Fruit fly (Drosophila melanogaster): ENCODE data around the gene AstA-R1.

The AstA-R1 gene

dm6 chrX:3710531-3711084 is 136.3 kb downstream of the AstA-R1 start:
- TF ChIP-seq pdm3 (GFP tag; optimal IDR thresholded peaks at IDR 0.05) (peak; percentile 40), Eip75B (GFP tag; optimal IDR thresholded peaks at IDR 0.05) (no peak), CG15336 (GFP tag; IDR thresholded peaks at IDR 0.05) (peak; percentile 65), CG10669 (GFP tag; optimal IDR thresholded peaks at IDR 0.05) (no peak), lz (GFP tag; optimal IDR thresholded peaks at IDR 0.05) (peak; percentile 9), CG4318 (GFP tag; optimal IDR thresholded peaks at IDR 0.05) (peak; percentile 21), Hr38 (GFP tag; optimal IDR thresholded peaks at IDR 0.05) (no peak), CG3919 (GFP tag; optimal IDR thresholded peaks at IDR 0.05) (no peak), CG6808 (GFP tag; optimal IDR thresholded peaks at IDR 0.05) (no peak), vri (GFP tag; optimal IDR thresholded peaks at IDR 0.05) (peak; percentile 28), Smox (GFP tag; optimal IDR thresholded peaks at IDR 0.05) (peak; percentile 7), Sox102F (GFP tag; optimal IDR thresholded peaks at IDR 0.05) (peak; percentile 18), CG11762 (GFP tag; optimal IDR thresholded peaks at IDR 0.05; ENCODE audit: insufficient read depth) (no peak), svp (GFP tag) (peak; percentile 65), Hr4 (GFP tag; optimal IDR thresholded peaks at IDR 0.05) (peak; percentile 52), OdsH (GFP tag; optimal IDR thresholded peaks at IDR 0.05) (peak; percentile 36), Eip78C (GFP tag) (peak; percentile 82), Met (GFP tag; optimal IDR thresholded peaks at IDR 0.05) (peak; percentile 38), topi (GFP tag; optimal IDR thresholded peaks at IDR 0.05) (peak; percentile 9), esn (GFP tag; optimal IDR thresholded peaks at IDR 0.05) (peak; percentile 10), CG6276 (GFP tag; optimal IDR thresholded peaks at IDR 0.05) (no peak), CG6792 (GFP tag; optimal IDR thresholded peaks at IDR 0.05) (no peak), Sox15 (GFP tag; optimal IDR thresholded peaks at IDR 0.05) (no peak)

dm6 chrX:3714020-3714419 is 139.7 kb downstream of the AstA-R1 start:
- TF ChIP-seq pdm3 (GFP tag; optimal IDR thresholded peaks at IDR 0.05): peak; percentile 24
- TF ChIP-seq dac (GFP tag; optimal IDR thresholded peaks at IDR 0.05): peak; percentile 52
- peak; percentile 74 for TF ChIP-seq CG32006 (GFP tag; optimal IDR thresholded peaks at IDR 0.05)
- TF ChIP-seq vri (GFP tag; optimal IDR thresholded peaks at IDR 0.05): no peak
- peak; percentile 77 for TF ChIP-seq CG8119 (GFP tag; IDR thresholded peaks at IDR 0.05)
- peak; percentile 5 for TF ChIP-seq OdsH (GFP tag; optimal IDR thresholded peaks at IDR 0.05)
- no peak for TF ChIP-seq Ets96B (tag; optimal IDR thresholded peaks at IDR 0.05)
- peak; percentile 77 for TF ChIP-seq Hr4 (GFP tag; optimal IDR thresholded peaks at IDR 0.05)
- no peak for TF ChIP-seq Ets21C (GFP tag; optimal IDR thresholded peaks at IDR 0.05)
- TF ChIP-seq CG3032 (tag; optimal IDR thresholded peaks at IDR 0.05): no peak
- TF ChIP-seq spab (GFP tag; optimal IDR thresholded peaks at IDR 0.05): no peak
- peak; percentile 34; the same call in 1 of the 3 replicates for TF ChIP-seq CG6163 (GFP tag; IDR thresholded peaks at IDR 0.05)
- peak; percentile 54 for TF ChIP-seq Lpt (GFP tag; optimal IDR thresholded peaks at IDR 0.05)
- TF ChIP-seq net (GFP tag; optimal IDR thresholded peaks at IDR 0.05): peak; percentile 10
- TF ChIP-seq CG11294 (GFP tag; IDR thresholded peaks at IDR 0.05): peak; percentile 20; the same call in 1 of the 2 replicates
- peak; percentile 61 for TF ChIP-seq CG6276 (GFP tag; optimal IDR thresholded peaks at IDR 0.05)
- TF ChIP-seq salr (GFP tag; optimal IDR thresholded peaks at IDR 0.05): peak in 1 of 2 experiments; percentile 31
- peak; percentile 69 for TF ChIP-seq Eip78C (GFP tag)
- TF ChIP-seq eg (GFP tag; IDR thresholded peaks at IDR 0.05): peak; percentile 67
- TF ChIP-seq CG15336 (GFP tag; IDR thresholded peaks at IDR 0.05): peak; percentile 75
- TF ChIP-seq CG4318 (GFP tag; optimal IDR thresholded peaks at IDR 0.05): peak; percentile 73
- no peak for TF ChIP-seq CG11762 (GFP tag; optimal IDR thresholded peaks at IDR 0.05; ENCODE audit: insufficient read depth)

dm6 chrX:3714994-3715393 is 140.7 kb downstream of the AstA-R1 start:
- TF ChIP-seq pdm3 (GFP tag; optimal IDR thresholded peaks at IDR 0.05): peak; percentile 23
- TF ChIP-seq CG32006 (GFP tag; optimal IDR thresholded peaks at IDR 0.05): peak; percentile 34
- TF ChIP-seq CG15336 (GFP tag; IDR thresholded peaks at IDR 0.05): 0 out of 2 replicates have a peak, but pooled peaks have one; percentile 7
- peak; percentile 74 for TF ChIP-seq Eip78C (GFP tag)
- TF ChIP-seq svp (GFP tag): peak; percentile 40
- peak; percentile 27 for TF ChIP-seq Hr4 (GFP tag; optimal IDR thresholded peaks at IDR 0.05)
- 0 out of 3 replicates have a peak, but pooled peaks have one; percentile 10 for TF ChIP-seq eg (GFP tag; IDR thresholded peaks at IDR 0.05)
- peak; percentile 2 for TF ChIP-seq OdsH (GFP tag; optimal IDR thresholded peaks at IDR 0.05)

Data from whole organism, prepupa.